Fruit fly (Drosophila melanogaster): Measurements from ENCODE around the gene CG10237.

CG10237 gene

DNA sequence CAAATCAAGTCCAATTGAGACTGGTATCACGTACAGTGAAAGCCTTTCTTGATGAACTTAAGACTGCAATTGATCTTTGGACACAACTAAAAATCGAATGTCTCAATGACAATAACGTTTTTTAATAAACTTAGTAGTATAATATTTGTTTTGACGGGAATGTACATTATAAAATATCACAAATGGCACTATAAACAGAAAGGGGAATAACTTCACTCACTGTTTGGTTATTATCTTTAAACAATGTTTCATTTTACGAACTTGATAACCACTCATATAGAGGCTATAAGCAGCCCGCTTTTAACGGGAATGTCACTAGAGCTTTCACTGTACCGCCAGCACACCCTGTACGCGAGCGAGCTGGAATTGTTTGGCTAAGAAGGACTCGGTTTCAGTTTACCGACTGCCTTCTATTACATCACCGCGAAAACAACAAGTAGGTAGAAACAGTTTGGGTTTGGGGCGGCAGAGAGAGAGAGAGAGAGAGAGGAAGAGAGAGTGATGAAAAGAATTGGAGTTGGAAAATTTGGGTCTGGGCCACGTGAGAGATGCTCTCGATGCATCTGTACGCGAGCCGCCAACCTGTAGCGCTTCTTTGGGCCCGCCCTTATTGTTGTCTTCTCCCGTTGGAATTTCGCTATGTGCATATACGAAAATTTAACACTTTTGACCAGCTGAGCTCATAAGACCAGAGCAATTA is 44.8 kb downstream of the CG10237 start (continued):
- TF ChIP-seq lmd (GFP tag; IDR thresholded peaks at IDR 0.05) (no peak; the same call in 1 of the 2 replicates), CG12104 (GFP tag; optimal IDR thresholded peaks at IDR 0.05) (no peak), fd64A (GFP tag; optimal IDR thresholded peaks at IDR 0.05) (no peak), Hand (GFP tag; optimal IDR thresholded peaks at IDR 0.05) (no peak), CG13123 (GFP tag; optimal IDR thresholded peaks at IDR 0.05) (no peak), Mes4 (GFP tag; optimal IDR thresholded peaks at IDR 0.05) (no peak), CG12236 (GFP tag; optimal IDR thresholded peaks at IDR 0.05) (no peak), Drgx (GFP tag; IDR thresholded peaks at IDR 0.05) (0 out of 2 replicates have a peak, but pooled peaks have one; percentile 13), CG7556 (GFP tag; optimal IDR thresholded peaks at IDR 0.05) (peak; percentile 40), CG17912 (GFP tag; optimal IDR thresholded peaks at IDR 0.05) (no peak), ab (GFP tag; optimal IDR thresholded peaks at IDR 0.05) (no peak), CG33213 (GFP tag; optimal IDR thresholded peaks at IDR 0.05) (no peak), CG3281 (GFP tag; optimal IDR thresholded peaks at IDR 0.05) (peak; percentile 39), p53 (GFP tag; optimal IDR thresholded peaks at IDR 0.05) (no peak), Ets65A (GFP tag) (no peak), CG9876 (GFP tag; optimal IDR thresholded peaks at IDR 0.05) (no peak), ewg (GFP tag; optimal IDR thresholded peaks at IDR 0.05) (no peak), Camta (GFP tag; optimal IDR thresholded peaks at IDR 0.05) (no peak), zen (tag; optimal IDR thresholded peaks at IDR 0.05) (no peak), slp2 (GFP tag; optimal IDR thresholded peaks at IDR 0.05) (no peak), D19A (tag; optimal IDR thresholded peaks at IDR 0.05) (no peak), CG1603 (tag; optimal IDR thresholded peaks at IDR 0.05) (peak; percentile 13), zf30C (GFP tag; optimal IDR thresholded peaks at IDR 0.05) (no peak), Bgb (GFP tag; IDR thresholded peaks at IDR 0.05; ENCODE audit: partially characterized antibody) (no peak), dmrt11E (tag; optimal IDR thresholded peaks at IDR 0.05) (no peak), CG8924 (tag; optimal IDR thresholded peaks at IDR 0.05) (peak; percentile 6), CG15601 (tag; optimal IDR thresholded peaks at IDR 0.05) (no peak), Aef1 (GFP tag; IDR thresholded peaks at IDR 0.05) (no peak; the same call in 2 of the 3 replicates), CG3726 (GFP tag; IDR thresholded peaks at IDR 0.05) (no peak), CG2889 (GFP tag; IDR thresholded peaks at IDR 0.05) (no peak), ase (GFP tag; IDR thresholded peaks at IDR 0.05) (no peak), CG7839 (tag; optimal IDR thresholded peaks at IDR 0.05) (peak; percentile 45), Med (GFP tag) (peak; percentile 72), grn (GFP tag; optimal IDR thresholded peaks at IDR 0.05) (no peak), Fer2 (tag; optimal IDR thresholded peaks at IDR 0.05) (no peak), CG34224 (GFP tag; IDR thresholded peaks at IDR 0.05; ENCODE audit: partially characterized antibody) (0 out of 3 replicates have a peak, but pooled peaks have one; percentile 10), vnd (GFP tag; IDR thresholded peaks at IDR 0.05; ENCODE audit: partially characterized antibody) (no peak), rib (GFP tag; IDR thresholded peaks at IDR 0.05) (no peak), amos (GFP tag; IDR thresholded peaks at IDR 0.05; ENCODE audit: partially characterized antibody) (no peak), ara (GFP tag; IDR thresholded peaks at IDR 0.05) (no peak), CG34422 (GFP tag; IDR thresholded peaks at IDR 0.05) (no peak), CG17612 (GFP tag; IDR thresholded peaks at IDR 0.05) (no peak), run (tag; optimal IDR thresholded peaks at IDR 0.05) (no peak), unpg (GFP tag; optimal IDR thresholded peaks at IDR 0.05) (no peak), btn (GFP tag; optimal IDR thresholded peaks at IDR 0.05) (no peak), bsh (GFP tag; optimal IDR thresholded peaks at IDR 0.05) (peak in 1 of 2 experiments; percentile 22), CG7372 (GFP tag; IDR thresholded peaks at IDR 0.05) (no peak), dpn (GFP tag; optimal IDR thresholded peaks at IDR 0.05) (peak; percentile 5 to 33), stc (GFP tag; IDR thresholded peaks at IDR 0.05) (no peak), gt (GFP tag; IDR thresholded peaks at IDR 0.05) (no peak)
